Worm (Caenorhabditis elegans) whole organism, mixed stage, embryonic: ENCODE data around the gene ifas-1.

Experiments used
- lsy-2 ChIP-seq: fragments of 150-350 bp; optimal IDR thresholded peaks from 2 replicates; lab custom pipeline; 2014; ENCODE audit warnings: missing biosample characterization, missing genetic modification characterization
- mep-1 ChIP-seq: fragments of 150-350 bp; optimal IDR thresholded peaks from 2 replicates; lab custom pipeline; 2017; ENCODE audit warnings: missing biosample characterization, missing genetic modification reagents, missing genetic modification characterization, inconsistent platforms

- TF ChIP-seq lsy-2, result no peak
- TF ChIP-seq mep-1 (tag; lab: Kevin White, UChicago), result no peak
Measured at ce11 chrII:3694664-3695063, 6.1 kb upstream of the ifas-1 start, which contains the start of gene srx-102.
